Fruit fly (Drosophila melanogaster): ENCODE data around the gene CG14298.

dm6 chr3R:18923802-18924635 is 48.7 kb downstream of the CG14298 start:
- TF ChIP-seq CG8478 (optimal IDR thresholded peaks at IDR 0.05) = peak; percentile 70
- no peak for TF ChIP-seq Dll (optimal IDR thresholded peaks at IDR 0.05)
- no peak for TF ChIP-seq pan (optimal IDR thresholded peaks at IDR 0.05)
- TF ChIP-seq usp (GFP tag; optimal IDR thresholded peaks at IDR 0.05) = no peak

Measured in whole organism.